Worm (Caenorhabditis elegans) whole organism, L1 larva: ENCODE measurements around the gene T28F3.9.

ENCODE experiments used
- grh-1 ChIP-seq: fragments of 200-800 bp; sonication (Bioruptor generic); IDR thresholded peaks from 2 replicates; pipeline ENCODE4 v1.3.6; 2022; ENCODE audit warnings: missing genetic modification reagents, missing genetic modification characterization, missing compliant biosample characterization
- hpl-2 ChIP-seq: fragments of 150-350 bp; optimal IDR thresholded peaks from 2 replicates; lab custom pipeline; 2014; ENCODE audit warnings: missing biosample characterization, missing genetic modification reagents, missing genetic modification characterization

- TF ChIP-seq hpl-2: no peak
- TF ChIP-seq grh-1 (GFP tag; lab: Robert Waterston, UW): no peak
Measured at ce11 chrIV:17273602-17274110, 34.7 kb upstream of the T28F3.9 start, which contains the start of gene gln-5.
